Fruit fly (Drosophila melanogaster) whole organism, prepupa: Measurements from ENCODE around the gene ppk7.

ENCODE experiments used
- CG10669 ChIP-seq: fragments of 200-800 bp; sonication (Bioruptor generic); optimal IDR thresholded peaks from 3 replicates; lab custom pipeline; 2018; ENCODE audit warnings: missing biosample characterization, mild to moderate bottlenecking, missing genetic modification characterization, moderate library complexity
- CG11294 ChIP-seq: fragments of 200-800 bp; sonication (Bioruptor generic); IDR thresholded peaks from 2 replicates; pipeline ENCODE4 v1.3.6; 2022; ENCODE audit warnings: missing biosample characterization, missing genetic modification characterization
- CG11762 ChIP-seq: fragments of 200-800 bp; sonication (Bioruptor generic); optimal IDR thresholded peaks from 3 replicates; lab custom pipeline; 2016; ENCODE audit warnings: missing biosample characterization, missing genetic modification characterization; ENCODE audit not compliant: insufficient read depth
- CG11902 ChIP-seq: fragments of 200-800 bp; sonication (Bioruptor generic); optimal IDR thresholded peaks from 3 replicates; lab custom pipeline; 2016; ENCODE audit warnings: missing biosample characterization, missing genetic modification characterization
- CG15336 ChIP-seq: fragments of 200-800 bp; sonication (Bioruptor generic); IDR thresholded peaks from 2 replicates; pipeline ENCODE4 v1.3.6; 2022; ENCODE audit warnings: missing biosample characterization, missing genetic modification characterization
- CG31627 ChIP-seq: fragments of 200-800 bp; sonication (Bioruptor generic); optimal IDR thresholded peaks from 3 replicates; lab custom pipeline; 2016; ENCODE audit warnings: missing biosample characterization, missing genetic modification characterization
- CG34406 ChIP-seq: fragments of 200-800 bp; sonication (Bioruptor generic); optimal IDR thresholded peaks from 3 replicates; lab custom pipeline; 2016; ENCODE audit warnings: missing biosample characterization, missing genetic modification characterization
- CG3919 ChIP-seq: fragments of 200-800 bp; sonication (Bioruptor generic); optimal IDR thresholded peaks from 3 replicates; lab custom pipeline; 2016; ENCODE audit warnings: missing biosample characterization, missing genetic modification characterization
- CG4318 ChIP-seq: fragments of 200-800 bp; sonication (Bioruptor generic); optimal IDR thresholded peaks from 3 replicates; lab custom pipeline; 2017; ENCODE audit warnings: missing biosample characterization, mild to moderate bottlenecking, missing genetic modification characterization
- CG6808 ChIP-seq: fragments of 200-800 bp; sonication (Bioruptor generic); optimal IDR thresholded peaks from 3 replicates; lab custom pipeline; 2017; ENCODE audit warnings: missing biosample characterization, missing genetic modification characterization, mild to moderate bottlenecking, moderate library complexity, missing genetic modification reagents
- CG6854 ChIP-seq: fragments of 200-800 bp; sonication (Bioruptor generic); optimal IDR thresholded peaks from 2 replicates; lab custom pipeline; 2017; ENCODE audit warnings: missing biosample characterization, mild to moderate bottlenecking, missing genetic modification characterization
- CG7368 ChIP-seq: fragments of 200-800 bp; sonication (Bioruptor generic); optimal IDR thresholded peaks from 3 replicates; lab custom pipeline; 2016; ENCODE audit warnings: missing biosample characterization, missing genetic modification characterization
- CG9139 ChIP-seq: fragments of 200-800 bp; sonication (Bioruptor generic); optimal IDR thresholded peaks from 3 replicates; lab custom pipeline; 2017; ENCODE audit warnings: missing biosample characterization, mild to moderate bottlenecking, missing genetic modification characterization
- Eip75B ChIP-seq: fragments of 200-800 bp; sonication (Bioruptor generic); optimal IDR thresholded peaks from 3 replicates; lab custom pipeline; 2016; ENCODE audit warnings: missing biosample characterization, missing genetic modification characterization
- Eip78C ChIP-seq: fragments of 200-800 bp; sonication (Bioruptor generic); peaks from one replicate; lab custom pipeline; 2016; ENCODE audit warnings: missing biosample characterization, missing genetic modification characterization
- Eip93F ChIP-seq: fragments of 200-800 bp; sonication (Bioruptor generic); optimal IDR thresholded peaks from 2 replicates; lab custom pipeline; 2016; ENCODE audit warnings: missing biosample characterization, mild to moderate bottlenecking, missing genetic modification characterization
- Hr38 ChIP-seq: sonication (Bioruptor generic); optimal IDR thresholded peaks from 2 replicates; lab custom pipeline; 2016; ENCODE audit warnings: missing biosample characterization, missing genetic modification characterization
- Hr4 ChIP-seq: fragments of 200-800 bp; sonication (Bioruptor generic); optimal IDR thresholded peaks from 3 replicates; lab custom pipeline; 2016; ENCODE audit warnings: missing biosample characterization, missing genetic modification characterization
- Lpt ChIP-seq: fragments of 200-800 bp; sonication (Bioruptor generic); optimal IDR thresholded peaks from 3 replicates; lab custom pipeline; 2016; ENCODE audit warnings: missing biosample characterization, missing genetic modification characterization
- Met ChIP-seq: fragments of 200-800 bp; sonication (Bioruptor generic); optimal IDR thresholded peaks from 3 replicates; lab custom pipeline; 2016; ENCODE audit warnings: missing biosample characterization, missing genetic modification characterization
- OdsH ChIP-seq: fragments of 200-800 bp; sonication (Bioruptor generic); optimal IDR thresholded peaks from 3 replicates; lab custom pipeline; 2016; ENCODE audit warnings: missing biosample characterization, missing genetic modification characterization
- Sox14 ChIP-seq: fragments of 200-800 bp; sonication (Bioruptor generic); optimal IDR thresholded peaks from 3 replicates; lab custom pipeline; 2016; ENCODE audit warnings: missing biosample characterization, missing genetic modification characterization
- acj6 ChIP-seq: fragments of 200-800 bp; sonication (Bioruptor generic); optimal IDR thresholded peaks from 3 replicates; lab custom pipeline; 2016; ENCODE audit warnings: missing biosample characterization, missing genetic modification characterization
- cyc ChIP-seq: fragments of 200-800 bp; sonication (Bioruptor generic); optimal IDR thresholded peaks from 3 replicates; lab custom pipeline; 2016; ENCODE audit warnings: missing biosample characterization, missing genetic modification characterization
- dac ChIP-seq: fragments of 200-800 bp; sonication (Bioruptor generic); optimal IDR thresholded peaks from 2 replicates; lab custom pipeline; 2017; ENCODE audit warnings: missing biosample characterization, mild to moderate bottlenecking, missing genetic modification characterization
- fd59A ChIP-seq: fragments of 200-800 bp; sonication (Bioruptor generic); optimal IDR thresholded peaks from 2 replicates; lab custom pipeline; 2017; ENCODE audit warnings: missing biosample characterization, mild to moderate bottlenecking, missing genetic modification characterization, missing genetic modification reagents
- lz ChIP-seq: fragments of 200-800 bp; sonication (Bioruptor generic); optimal IDR thresholded peaks from 3 replicates; lab custom pipeline; 2016; ENCODE audit warnings: missing biosample characterization, missing genetic modification characterization
- salr ChIP-seq, 2 experiments: fragments of 200-800 bp; sonication (Bioruptor generic); optimal IDR thresholded peaks; 3 replicates each; lab custom pipeline; 2016 to 2018; ENCODE audit warnings: missing biosample characterization in 2 of 2, missing genetic modification characterization in 2 of 2, mild to moderate bottlenecking in 1 of 2
- spab ChIP-seq: fragments of 200-800 bp; sonication (Bioruptor generic); optimal IDR thresholded peaks from 2 replicates; lab custom pipeline; 2017; ENCODE audit warnings: missing biosample characterization, mild to moderate bottlenecking, missing genetic modification characterization, missing genetic modification reagents
- svp ChIP-seq: fragments of 200-800 bp; sonication (Bioruptor generic); peaks from one replicate; lab custom pipeline; 2016; ENCODE audit warnings: missing biosample characterization, missing genetic modification characterization
- topi ChIP-seq: fragments of 200-800 bp; sonication (Bioruptor generic); optimal IDR thresholded peaks from 3 replicates; lab custom pipeline; 2016; ENCODE audit warnings: missing biosample characterization, missing genetic modification characterization
- vri ChIP-seq: fragments of 200-800 bp; sonication (Bioruptor generic); optimal IDR thresholded peaks from 3 replicates; lab custom pipeline; 2016; ENCODE audit warnings: missing biosample characterization, mild to moderate bottlenecking, missing genetic modification characterization

ppk7 gene

DNA sequence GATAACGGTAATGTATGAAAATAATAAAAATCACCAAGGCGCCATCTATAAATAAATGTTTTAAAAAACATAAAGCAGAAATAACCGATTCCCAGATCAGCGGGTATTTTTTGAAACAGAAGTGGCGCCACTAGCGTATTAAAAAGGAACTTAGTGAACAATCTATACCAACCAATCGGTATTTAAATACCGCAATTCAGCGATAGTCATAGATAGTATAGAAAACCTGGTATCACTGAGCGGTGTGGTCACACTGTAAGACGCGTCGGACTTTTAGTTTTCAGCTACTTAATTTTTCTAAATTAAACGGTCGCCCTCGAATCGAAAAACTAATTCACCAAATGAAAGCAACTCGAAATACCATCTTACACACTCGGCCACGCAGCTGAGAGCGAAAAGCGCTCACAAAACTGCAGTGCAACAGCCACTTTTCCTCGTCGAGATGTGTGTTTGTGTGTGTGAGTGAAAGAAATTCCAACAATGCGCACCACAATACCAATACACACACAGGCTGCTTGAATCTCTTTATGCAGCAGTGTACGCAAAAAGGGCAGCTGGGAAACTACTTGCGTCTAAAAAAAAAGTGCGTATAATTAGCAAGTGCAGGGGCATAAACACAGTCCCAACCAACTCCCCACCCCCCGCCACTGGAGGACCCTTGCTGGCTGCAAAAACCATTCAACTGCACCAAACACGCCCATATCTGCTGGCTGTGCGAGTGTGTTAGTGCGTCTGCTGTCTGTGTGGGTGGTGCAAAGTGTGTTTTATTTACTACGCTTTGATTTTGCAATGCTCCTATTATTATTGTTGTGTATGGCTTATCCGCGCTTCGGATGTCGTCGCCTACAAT lies 30.4 kb downstream of the ppk7 start, which contains the start of gene PDZ-GEF:
PDZ-GEF (plus strand) TSS at position 232 of the 850 bp plus-strand sequence.
- TF ChIP-seq acj6 (peak; percentile 5), Eip78C (peak; percentile 55), Eip93F (no peak), Eip75B (GFP tag; lab: Kevin White, UChicago) (peak; percentile 30), CG11902 (GFP tag; lab: Kevin White, UChicago) (no peak), Met (GFP tag; lab: Kevin White, UChicago) (peak; percentile 38), salr (GFP tag; optimal IDR thresholded peaks at IDR 0.05; lab: Kevin White, UChicago) (no peak), lz (peak; percentile 30), CG31627 (GFP tag; lab: Kevin White, UChicago) (peak; percentile 40), Sox14 (GFP tag; lab: Kevin White, UChicago) (peak; percentile 27), OdsH (GFP tag; lab: Kevin White, UChicago) (peak; percentile 10), cyc (GFP tag; lab: Kevin White, UChicago) (peak; percentile 45)

DNA sequence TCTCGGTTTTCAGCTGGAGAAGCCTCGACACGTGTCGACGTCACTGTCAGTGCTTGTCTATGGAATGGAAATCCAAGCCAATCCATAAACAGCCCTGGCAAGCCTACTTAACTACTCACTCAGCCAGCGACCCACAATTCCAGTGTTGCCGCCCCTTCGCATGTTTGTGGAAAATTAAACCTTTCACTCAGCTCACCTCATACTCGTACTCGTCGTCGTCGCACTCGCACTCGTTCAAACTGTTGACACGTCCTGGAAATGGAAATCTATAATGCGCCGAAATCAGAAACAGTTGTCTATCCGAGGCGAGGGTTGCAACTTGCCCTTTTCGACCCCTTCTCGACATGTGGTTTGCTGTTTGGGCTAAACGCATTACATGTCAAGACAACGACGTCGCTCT lies 35.1 kb downstream of the ppk7 start:
- TF ChIP-seq CG6854 (no peak), CG3919 (GFP tag; lab: Kevin White, UChicago) (no peak), CG11294 (GFP tag; lab: Robert Waterston, UW) (no peak), CG7368 (GFP tag; lab: Kevin White, UChicago) (no peak), Hr38 (no peak), CG4318 (GFP tag; lab: Kevin White, UChicago) (no peak), dac (GFP tag; lab: Kevin White, UChicago) (no peak), spab (GFP tag; lab: Kevin White, UChicago) (no peak), CG6808 (GFP tag; lab: Kevin White, UChicago) (no peak), Hr4 (GFP tag; lab: Kevin White, UChicago) (no peak), svp (GFP tag; lab: Kevin White, UChicago) (no peak), vri (no peak), cyc (GFP tag; lab: Kevin White, UChicago) (no peak), salr (GFP tag; optimal IDR thresholded peaks at IDR 0.05; lab: Kevin White, UChicago) (no peak), fd59A (GFP tag; lab: Kevin White, UChicago) (no peak), CG34406 (no peak), Met (GFP tag; lab: Kevin White, UChicago) (no peak), CG10669 (GFP tag; lab: Kevin White, UChicago) (no peak)

DNA sequence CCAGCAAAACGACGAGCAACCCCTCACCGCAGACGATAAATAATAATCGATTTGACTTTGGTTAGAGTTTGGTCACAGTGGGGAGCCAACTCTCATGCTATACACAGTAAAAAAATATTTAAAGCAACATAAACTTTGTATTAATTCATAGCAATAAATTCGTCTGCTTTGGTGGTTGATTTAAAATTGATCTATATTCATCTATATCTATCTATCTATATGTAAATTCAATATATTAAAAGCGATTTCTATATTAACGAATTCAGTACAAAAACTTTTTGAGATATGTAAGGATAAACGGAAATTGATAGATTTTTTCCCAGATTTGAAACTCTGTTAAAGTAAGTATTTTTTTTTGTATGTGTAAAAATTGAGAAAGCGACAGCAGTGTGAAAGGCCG lies 44.3 kb downstream of the ppk7 start:
- TF ChIP-seq Lpt (GFP tag; lab: Kevin White, UChicago) (no peak), CG6854 (no peak), CG10669 (GFP tag; lab: Kevin White, UChicago) (no peak), svp (GFP tag; lab: Kevin White, UChicago) (peak; percentile 4), CG15336 (GFP tag; lab: Robert Waterston, UW) (no peak), CG9139 (GFP tag; lab: Kevin White, UChicago) (no peak), spab (GFP tag; lab: Kevin White, UChicago) (no peak), topi (no peak), CG11294 (GFP tag; lab: Robert Waterston, UW) (no peak)

DNA sequence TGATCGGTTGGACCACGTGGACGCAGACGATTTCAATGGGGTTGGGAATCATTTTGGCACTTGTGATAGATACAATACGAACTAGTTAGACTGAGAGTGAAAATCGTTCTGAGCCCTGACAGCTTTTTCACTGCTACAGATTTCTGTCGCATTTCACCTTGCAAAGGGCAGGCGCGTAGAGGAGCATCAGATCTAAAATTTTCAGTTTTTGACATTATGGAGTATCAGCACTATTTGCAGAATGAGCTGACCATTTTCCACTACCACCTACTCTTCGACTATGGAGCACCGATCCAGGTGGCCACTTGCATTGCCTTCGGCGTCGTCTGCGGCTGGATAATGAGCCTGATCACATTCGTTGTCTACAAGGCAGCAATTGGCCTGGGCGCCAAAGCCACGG lies 45.5 kb downstream of the ppk7 start, which contains the start of the genes CG43922 and CG13984:
CG43922 (minus strand) TSS at position 101 of the 400 bp plus-strand sequence.
CG13984 (plus strand) TSS at position 169 of the 400 bp plus-strand sequence.
- no peak for TF ChIP-seq CG11762 (GFP tag; lab: Kevin White, UChicago)
- no peak for TF ChIP-seq CG7368 (GFP tag; lab: Kevin White, UChicago)
- TF ChIP-seq spab (GFP tag; lab: Kevin White, UChicago) = no peak
- TF ChIP-seq fd59A (GFP tag; lab: Kevin White, UChicago) = no peak
